Worm (Caenorhabditis elegans): ENCODE results near the gene got-1.2.

ce11 chrX:16803545-16803944 is 10.6 kb upstream of the got-1.2 start:
- TF ChIP-seq eyg-1 (tag; optimal IDR thresholded peaks at IDR 0.05) = no peak
- TF ChIP-seq ahr-1 (tag; optimal IDR thresholded peaks at IDR 0.05) = no peak
- no peak for TF ChIP-seq hlh-30 (tag; optimal IDR thresholded peaks at IDR 0.05; ENCODE audit: insufficient read depth)
- no peak for TF ChIP-seq F13H6.1 (tag; optimal IDR thresholded peaks at IDR 0.05)
- TF ChIP-seq fkh-10 (GFP tag; optimal IDR thresholded peaks at IDR 0.05) = no peak
- TF ChIP-seq fax-1 (tag; optimal IDR thresholded peaks at IDR 0.05) = no peak
- TF ChIP-seq ama-1 (optimal IDR thresholded peaks at IDR 0.05) = no peak
